Worm (Caenorhabditis elegans) whole organism, L4 larva: ENCODE results near the gene gcy-1.

Experiments
- D1046.2 ChIP-seq: fragments of 200-800 bp; sonication (Bioruptor generic); IDR thresholded peaks from 2 replicates; pipeline ENCODE4 v1.3.6; 2022; ENCODE audit warnings: missing genetic modification characterization, missing compliant biosample characterization
- F26F4.8 ChIP-seq: fragments of 200-800 bp; sonication (Bioruptor generic); conservative IDR thresholded peaks from 2 replicates; pipeline ENCODE4 v1.3.6; 2022; ENCODE audit warnings: missing genetic modification characterization, missing compliant biosample characterization
- F49E8.2 ChIP-seq: sonication (generic microtip); optimal IDR thresholded peaks from 2 replicates; lab custom pipeline; 2016; ENCODE audit warnings: missing compliant biosample characterization, mild to moderate bottlenecking, missing genetic modification characterization, borderline replicate concordance
- Y105C5A.15 ChIP-seq: fragments of 200-800 bp; sonication (Bioruptor generic); IDR thresholded peaks from 2 replicates; pipeline ENCODE4 v1.3.6; 2022; ENCODE audit warnings: missing genetic modification characterization, missing compliant biosample characterization
- Y48G9A.11 ChIP-seq: fragments of 200-800 bp; sonication (Bioruptor generic); IDR thresholded peaks from 2 replicates; pipeline ENCODE4 v1.3.6; 2022; ENCODE audit warnings: missing genetic modification reagents, missing genetic modification characterization, missing compliant biosample characterization
- Y75B8A.6 ChIP-seq: fragments of 200-800 bp; sonication (Bioruptor generic); IDR thresholded peaks from 2 replicates; pipeline ENCODE4 v1.3.6; 2022; ENCODE audit warnings: missing genetic modification reagents, missing genetic modification characterization, missing compliant biosample characterization
- ZK546.5 ChIP-seq, 2 experiments: sonication (generic microtip); optimal IDR thresholded peaks; 2 replicates each; lab custom pipeline; 2017; ENCODE audit warnings: missing biosample characterization in 2 of 2, missing genetic modification characterization in 2 of 2
- aha-1 ChIP-seq: fragments of 150-350 bp; peaks from one replicate; lab custom pipeline; 2014; ENCODE audit warnings: missing biosample characterization, missing genetic modification characterization
- arid-1 ChIP-seq: fragments of 200-800 bp; sonication (Bioruptor generic); conservative IDR thresholded peaks from 2 replicates; pipeline ENCODE4 v1.3.6; 2022; ENCODE audit warnings: missing genetic modification reagents, missing genetic modification characterization, missing compliant biosample characterization
- attf-4 ChIP-seq: sonication (generic microtip); optimal IDR thresholded peaks from 3 replicates; lab custom pipeline; 2017; ENCODE audit warnings: missing biosample characterization, missing genetic modification characterization
- ceh-32 ChIP-seq: sonication (generic microtip); optimal IDR thresholded peaks from 2 replicates; lab custom pipeline; 2016; ENCODE audit warnings: mild to moderate bottlenecking, missing genetic modification characterization, missing compliant biosample characterization; ENCODE audit not compliant: poor library complexity
- ceh-82 ChIP-seq: sonication (generic microtip); optimal IDR thresholded peaks from 2 replicates; lab custom pipeline; 2017; ENCODE audit warnings: missing biosample characterization, missing genetic modification characterization
- ces-1 ChIP-seq: fragments of 150-350 bp; sonication (generic microtip); optimal IDR thresholded peaks from 4 replicates; lab custom pipeline; 2014; ENCODE audit warnings: missing biosample characterization, missing genetic modification reagents, missing genetic modification characterization
- cey-2 ChIP-seq: sonication (generic microtip); optimal IDR thresholded peaks from 3 replicates; lab custom pipeline; 2017; ENCODE audit warnings: missing genetic modification characterization, mild to moderate bottlenecking, missing compliant biosample characterization, antibody characterized with exemption, borderline replicate concordance; ENCODE audit not compliant: insufficient read depth
- ctbp-1 ChIP-seq: fragments of 200-800 bp; sonication (Bioruptor generic); IDR thresholded peaks from 2 replicates; pipeline ENCODE4 v1.3.6; 2022; ENCODE audit warnings: missing genetic modification reagents, missing genetic modification characterization, missing compliant biosample characterization
- daf-12 ChIP-seq: fragments of 150-350 bp; optimal IDR thresholded peaks from 2 replicates; lab custom pipeline; 2014; ENCODE audit warnings: missing biosample characterization, missing genetic modification reagents, missing genetic modification characterization
- daf-19 ChIP-seq: fragments of 200-800 bp; sonication (Bioruptor generic); conservative IDR thresholded peaks from 2 replicates; pipeline ENCODE4 v1.3.6; 2022; ENCODE audit warnings: missing genetic modification characterization, missing compliant biosample characterization
- daf-8 ChIP-seq: fragments of 200-800 bp; sonication (Bioruptor generic); IDR thresholded peaks from 2 replicates; pipeline ENCODE4 v1.3.6; 2022; ENCODE audit warnings: missing genetic modification characterization, missing compliant biosample characterization
- dmd-6 ChIP-seq: fragments of 200-800 bp; sonication (Bioruptor generic); IDR thresholded peaks from 2 replicates; pipeline ENCODE4 v1.3.6; 2022; ENCODE audit warnings: missing genetic modification reagents, missing genetic modification characterization, missing compliant biosample characterization
- gei-8 ChIP-seq: fragments of 200-800 bp; sonication (Bioruptor generic); optimal IDR thresholded peaks from 2 replicates; lab custom pipeline; 2018; ENCODE audit warnings: mild to moderate bottlenecking, missing genetic modification characterization, missing compliant biosample characterization
- hif-1 ChIP-seq, 2 experiments: sonication (generic microtip); optimal IDR thresholded peaks; 2 replicates each; lab custom pipeline; 2016 to 2017; ENCODE audit warnings: missing compliant biosample characterization in 2 of 2, missing genetic modification characterization in 2 of 2, missing genetic modification reagents in 2 of 2, missing genotype in 2 of 2, mild to moderate bottlenecking in 1 of 2
- hlh-30 ChIP-seq: sonication (generic microtip); optimal IDR thresholded peaks from 2 replicates; lab custom pipeline; 2017; ENCODE audit warnings: antibody characterized with exemption, mild to moderate bottlenecking, missing genetic modification characterization, missing compliant biosample characterization; ENCODE audit not compliant: insufficient read depth
- lim-7 ChIP-seq: fragments of 200-800 bp; sonication (Bioruptor generic); IDR thresholded peaks from 2 replicates; pipeline ENCODE4 v1.3.6; 2022; ENCODE audit warnings: missing genetic modification characterization, missing compliant biosample characterization
- lin-15B ChIP-seq: fragments of 150-350 bp; sonication (generic microtip); optimal IDR thresholded peaks from 3 replicates; lab custom pipeline; 2014; ENCODE audit warnings: missing biosample characterization, missing genetic modification characterization
- lin-39 ChIP-seq: fragments of 150-350 bp; optimal IDR thresholded peaks from 2 replicates; lab custom pipeline; 2014; ENCODE audit warnings: missing biosample characterization, missing genetic modification reagents, missing genetic modification characterization
- lir-3 ChIP-seq: sonication (generic microtip); optimal IDR thresholded peaks from 2 replicates; lab custom pipeline; 2016; ENCODE audit warnings: mild to moderate bottlenecking, missing genetic modification characterization, missing compliant biosample characterization
- mxl-3 ChIP-seq: fragments of 200-800 bp; sonication (Bioruptor generic); optimal IDR thresholded peaks from 2 replicates; lab custom pipeline; 2018; ENCODE audit warnings: mild to moderate bottlenecking, missing genetic modification characterization, missing compliant biosample characterization
- nhr-10 ChIP-seq: fragments of 150-350 bp; optimal IDR thresholded peaks from 2 replicates; lab custom pipeline; 2014; ENCODE audit warnings: missing biosample characterization, missing genetic modification characterization
- nhr-102 ChIP-seq: sonication (generic microtip); optimal IDR thresholded peaks from 2 replicates; lab custom pipeline; 2016; ENCODE audit warnings: mild to moderate bottlenecking, missing genetic modification characterization, moderate library complexity, missing compliant biosample characterization
- nhr-111 ChIP-seq: fragments of 200-800 bp; sonication (Bioruptor generic); optimal IDR thresholded peaks from 2 replicates; lab custom pipeline; 2018; ENCODE audit warnings: mild to moderate bottlenecking, missing genetic modification characterization, missing compliant biosample characterization
- nhr-237 ChIP-seq: sonication (generic microtip); optimal IDR thresholded peaks from 2 replicates; lab custom pipeline; 2017; ENCODE audit warnings: missing biosample characterization, missing genetic modification characterization
- nhr-28 ChIP-seq: fragments of 150-350 bp; optimal IDR thresholded peaks from 2 replicates; lab custom pipeline; 2014; ENCODE audit warnings: missing biosample characterization, missing genetic modification characterization
- nhr-41 ChIP-seq: fragments of 200-800 bp; sonication (Bioruptor generic); IDR thresholded peaks from 2 replicates; pipeline ENCODE4 v1.3.6; 2022; ENCODE audit warnings: missing genetic modification reagents, missing genetic modification characterization, missing compliant biosample characterization
- nhr-48 ChIP-seq: sonication (generic microtip); optimal IDR thresholded peaks from 2 replicates; lab custom pipeline; 2016; ENCODE audit warnings: mild to moderate bottlenecking, missing genetic modification characterization, missing compliant biosample characterization
- nhr-6 ChIP-seq: fragments of 150-350 bp; optimal IDR thresholded peaks from 2 replicates; lab custom pipeline; 2014; ENCODE audit warnings: missing biosample characterization, missing genetic modification characterization
- nhr-76 ChIP-seq: fragments of 150-350 bp; optimal IDR thresholded peaks from 2 replicates; lab custom pipeline; 2014; ENCODE audit warnings: missing biosample characterization, missing genetic modification characterization
- nhr-77 ChIP-seq: fragments of 150-350 bp; optimal IDR thresholded peaks from 2 replicates; lab custom pipeline; 2014; ENCODE audit warnings: missing biosample characterization, missing genetic modification characterization
- pha-4 ChIP-seq, 2 experiments: fragments of 150-350 bp in 1 of 2; fragments of 200-800 bp in 1 of 2; sonication (Bioruptor generic) in 1 of 2; IDR thresholded peaks in 1 of 2; optimal IDR thresholded peaks in 1 of 2; 2 replicates each; pipeline versions ENCODE4 v1.3.6 to Lab custom; 2014 to 2022; ENCODE audit warnings: missing genetic modification characterization in 2 of 2, missing genetic modification reagents in 2 of 2, missing biosample characterization in 1 of 2, missing compliant biosample characterization in 1 of 2
- php-3 ChIP-seq: fragments of 200-800 bp; sonication (Bioruptor generic); IDR thresholded peaks from 2 replicates; pipeline ENCODE4 v1.3.6; 2022; ENCODE audit warnings: missing genetic modification reagents, missing genetic modification characterization, missing compliant biosample characterization
- pqm-1 ChIP-seq: sonication (generic microtip); optimal IDR thresholded peaks from 2 replicates; lab custom pipeline; 2017; ENCODE audit warnings: missing biosample characterization, missing genetic modification characterization
- skn-1 ChIP-seq: fragments of 150-350 bp; optimal IDR thresholded peaks from 2 replicates; lab custom pipeline; 2014; ENCODE audit warnings: missing biosample characterization, missing genetic modification characterization
- snpc-1.2 ChIP-seq: fragments of 200-800 bp; sonication (Bioruptor generic); IDR thresholded peaks from 2 replicates; pipeline ENCODE4 v1.3.6; 2022; ENCODE audit warnings: missing genetic modification reagents, missing genetic modification characterization, missing compliant biosample characterization
- snpc-4 ChIP-seq: fragments of 150-350 bp; optimal IDR thresholded peaks from 2 replicates; lab custom pipeline; 2014; ENCODE audit warnings: missing biosample characterization, missing genetic modification characterization
- spr-1 ChIP-seq: sonication (generic microtip); optimal IDR thresholded peaks from 2 replicates; lab custom pipeline; 2016; ENCODE audit warnings: mild to moderate bottlenecking, missing genetic modification characterization, missing compliant biosample characterization
- tra-1 ChIP-seq: fragments of 200-800 bp; sonication (Bioruptor generic); IDR thresholded peaks from 2 replicates; pipeline ENCODE4 v1.3.6; 2022; ENCODE audit warnings: missing genetic modification reagents, missing genetic modification characterization, missing compliant biosample characterization
- unc-130 ChIP-seq: sonication (generic microtip); optimal IDR thresholded peaks from 2 replicates; lab custom pipeline; 2016; ENCODE audit warnings: missing genetic modification reagents, missing genetic modification characterization, missing compliant biosample characterization
- unc-62 ChIP-seq, 3 experiments: fragments of 150-350 bp in 1 of 3; sonication (generic microtip); optimal IDR thresholded peaks in 2 of 3; peaks in 1 of 3; 1 replicate in 1 of 3; 2 replicates in 2 of 3; lab custom pipeline; 2014 to 2017; ENCODE audit warnings: missing biosample characterization in 3 of 3, missing genetic modification characterization in 3 of 3, missing genetic modification reagents in 3 of 3, missing genotype in 1 of 3
- zfp-3 ChIP-seq: fragments of 200-800 bp; sonication (Bioruptor generic); conservative IDR thresholded peaks from 2 replicates; pipeline ENCODE4 v1.3.6; 2022; ENCODE audit warnings: missing genetic modification reagents, missing genetic modification characterization, missing compliant biosample characterization
- ztf-7 ChIP-seq: fragments of 150-350 bp; optimal IDR thresholded peaks from 2 replicates; lab custom pipeline; 2014; ENCODE audit warnings: missing biosample characterization, missing genetic modification characterization

Gene gcy-1

DNA sequence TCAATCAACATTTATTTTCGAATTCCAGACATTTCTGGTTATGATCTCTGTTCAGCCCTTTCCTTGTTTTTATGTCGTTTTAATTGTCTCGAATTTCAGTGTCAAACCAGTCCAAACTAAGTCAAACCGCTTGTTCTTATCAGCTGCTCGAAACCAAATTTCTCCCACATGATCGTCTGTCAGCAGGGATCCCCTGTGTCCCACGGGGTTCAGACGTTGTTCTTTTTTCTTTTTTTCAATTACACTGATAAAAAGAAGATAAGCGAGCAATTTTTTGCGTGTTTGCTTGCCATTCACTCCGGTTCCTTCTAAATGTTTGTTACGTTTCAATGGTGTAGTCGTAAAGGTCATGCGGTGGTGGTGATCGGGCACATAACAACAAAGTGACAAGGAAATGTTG lies 14.8 kb downstream of the gcy-1 start (continued):
- TF ChIP-seq nhr-77 (tag; lab: Kevin White, UChicago) (peak; percentile 68), tra-1 (peak; percentile 81), F26F4.8 (GFP tag; lab: Robert Waterston, UW) (no peak), daf-12 (tag; lab: Kevin White, UChicago) (no peak), ctbp-1 (GFP tag; lab: Robert Waterston, UW) (no peak), F49E8.2 (no peak), lin-15B (tag; lab: Kevin White, UChicago) (no peak), hlh-30 (peak; percentile 85), Y105C5A.15 (GFP tag; lab: Robert Waterston, UW) (no peak), nhr-41 (GFP tag; lab: Robert Waterston, UW) (no peak), unc-130 (GFP tag; lab: Kevin White, UChicago) (no peak), php-3 (GFP tag; lab: Robert Waterston, UW) (peak; percentile 74), aha-1 (peak; percentile 35), dmd-6 (GFP tag; lab: Robert Waterston, UW) (peak; percentile 91), D1046.2 (GFP tag; lab: Robert Waterston, UW) (no peak), nhr-48 (tag; lab: Kevin White, UChicago) (peak; percentile 66), ZK546.5 (tag; optimal IDR thresholded peaks at IDR 0.05; lab: Kevin White, UChicago) (no peak), zfp-3 (GFP tag; lab: Robert Waterston, UW) (no peak), pha-4 (GFP tag; IDR thresholded peaks at IDR 0.05; lab: Robert Waterston, UW) (no peak), pha-4 (tag; optimal IDR thresholded peaks at IDR 0.05; lab: Kevin White, UChicago) (no peak), nhr-102 (tag; lab: Kevin White, UChicago) (peak; percentile 63), lim-7 (GFP tag; lab: Robert Waterston, UW) (no peak), Y48G9A.11 (GFP tag; lab: Robert Waterston, UW) (no peak), ceh-82 (no peak), snpc-4 (no peak), mxl-3 (GFP tag; lab: Kevin White, UChicago) (no peak), nhr-6 (tag; lab: Kevin White, UChicago) (peak; percentile 91), nhr-237 (tag; lab: Kevin White, UChicago) (no peak), pqm-1 (tag; lab: Kevin White, UChicago) (peak; percentile 23), hif-1 (tag; optimal IDR thresholded peaks at IDR 0.05; lab: Kevin White, UChicago) (no peak)

DNA sequence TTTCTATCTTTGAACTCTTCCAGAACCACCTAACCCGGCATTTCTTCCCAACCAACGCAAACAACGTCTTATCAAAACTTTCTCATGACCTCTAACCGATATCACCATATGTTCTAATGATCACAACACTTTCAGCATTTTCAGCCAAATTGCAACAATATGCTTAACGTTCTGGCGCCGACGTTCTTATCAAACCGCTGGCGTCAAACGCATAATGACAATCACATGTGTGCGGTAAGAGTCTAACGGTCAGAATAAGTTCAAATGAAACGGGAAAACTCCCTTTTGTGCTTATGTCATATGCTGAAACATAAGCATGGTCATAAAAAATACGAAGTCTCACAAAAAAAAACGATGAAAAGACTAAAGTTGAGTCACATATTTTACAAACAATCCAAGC lies 15.8 kb downstream of the gcy-1 start:
- TF ChIP-seq pha-4 (GFP tag; IDR thresholded peaks at IDR 0.05; lab: Robert Waterston, UW) (no peak), pha-4 (tag; optimal IDR thresholded peaks at IDR 0.05; lab: Kevin White, UChicago) (peak; percentile 44), nhr-28 (tag; lab: Kevin White, UChicago) (peak; percentile 92), nhr-48 (tag; lab: Kevin White, UChicago) (peak; percentile 86), nhr-10 (peak; percentile 24), daf-8 (GFP tag; lab: Robert Waterston, UW) (no peak), ceh-82 (no peak), F26F4.8 (GFP tag; lab: Robert Waterston, UW) (no peak), ceh-32 (tag; lab: Kevin White, UChicago) (no peak), Y75B8A.6 (GFP tag; lab: Robert Waterston, UW) (no peak), nhr-102 (tag; lab: Kevin White, UChicago) (peak; percentile 83), ces-1 (GFP tag; lab: Kevin White, UChicago) (no peak), skn-1 (tag; lab: Kevin White, UChicago) (no peak), cey-2 (tag; lab: Kevin White, UChicago) (no peak), ztf-7 (tag; lab: Kevin White, UChicago) (no peak), D1046.2 (GFP tag; lab: Robert Waterston, UW) (no peak), gei-8 (GFP tag; lab: Kevin White, UChicago) (peak; percentile 62), snpc-1.2 (GFP tag; lab: Robert Waterston, UW) (no peak), lin-39 (no peak), unc-62 (GFP tag; optimal IDR thresholded peaks at IDR 0.05 in 1 of 2; lab: Kevin White, UChicago) (peak in 1 of 2 experiments; percentile 62), unc-62 (tag; optimal IDR thresholded peaks at IDR 0.05; lab: Kevin White, UChicago) (no peak), arid-1 (GFP tag; lab: Robert Waterston, UW) (no peak), daf-19 (GFP tag; lab: Robert Waterston, UW) (no peak), spr-1 (tag; lab: Kevin White, UChicago) (no peak), nhr-111 (GFP tag; lab: Kevin White, UChicago) (no peak), lir-3 (tag; lab: Kevin White, UChicago) (no peak), mxl-3 (GFP tag; lab: Kevin White, UChicago) (no peak), nhr-76 (tag; lab: Kevin White, UChicago) (no peak), attf-4 (tag; lab: Kevin White, UChicago) (no peak), lim-7 (GFP tag; lab: Robert Waterston, UW) (no peak)
